Comparison of ENCODE assay signal across 6 worm cellular contexts in genomic region chrIII:9867352-9867751, ce11.
TF ChIP-seq lines count a peak whose summit lies in the region.

No protein-coding gene starts in this region.

TF ChIP-seq in whole organism, L1 larva, 84 proteins besides CTCF, POLR2A, EP300 and RAD21:
- no peak for TF ChIP-seq aha-1 (tag; optimal IDR thresholded peaks at IDR 0.05; lab: Kevin White, UChicago)
- TF ChIP-seq nhr-85 (tag; lab: Kevin White, UChicago), result peak; percentile 48
- TF ChIP-seq lin-14 (GFP tag; optimal IDR thresholded peaks at IDR 0.05; lab: Kevin White, UChicago), result peak; percentile 33
- TF ChIP-seq blmp-1 (tag; optimal IDR thresholded peaks at IDR 0.05; lab: Kevin White, UChicago), result peak; percentile 19
- peak; percentile 16 for TF ChIP-seq ces-1 (GFP tag; optimal IDR thresholded peaks at IDR 0.05; lab: Kevin White, UChicago)
- peak; percentile 80 for TF ChIP-seq fkh-10 (GFP tag; optimal IDR thresholded peaks at IDR 0.05; lab: Kevin White, UChicago)
- TF ChIP-seq tbx-2 (tag; optimal IDR thresholded peaks at IDR 0.05; lab: Kevin White, UChicago), result no peak

TF ChIP-seq in whole organism, L2 larva, 48 proteins besides CTCF, POLR2A, EP300 and RAD21:
- TF ChIP-seq sma-3 (GFP tag; optimal IDR thresholded peaks at IDR 0.05; lab: Kevin White, UChicago), result peak; percentile 13
- no peak for TF ChIP-seq Y55F3AM.14 (GFP tag; optimal IDR thresholded peaks at IDR 0.05; lab: Kevin White, UChicago)

TF ChIP-seq in whole organism, L3 larva, 47 proteins besides CTCF, POLR2A, EP300 and RAD21:
- TF ChIP-seq unc-39 (tag; optimal IDR thresholded peaks at IDR 0.05; lab: Kevin White, UChicago) (no peak), nhr-76 (tag; optimal IDR thresholded peaks at IDR 0.05; lab: Kevin White, UChicago) (no peak), hmg-11 (tag; optimal IDR thresholded peaks at IDR 0.05; lab: Kevin White, UChicago) (no peak), sea-2 (GFP tag; optimal IDR thresholded peaks at IDR 0.05; lab: Kevin White, UChicago) (no peak), zag-1 (tag; optimal IDR thresholded peaks at IDR 0.05; lab: Kevin White, UChicago) (no peak), nhr-237 (tag; optimal IDR thresholded peaks at IDR 0.05; lab: Kevin White, UChicago) (no peak), nhr-23 (tag; optimal IDR thresholded peaks at IDR 0.05; lab: Kevin White, UChicago) (peak; percentile 41), fos-1 (tag; optimal IDR thresholded peaks at IDR 0.05; lab: Kevin White, UChicago) (no peak)

TF ChIP-seq in whole organism, L4 larva, 104 proteins besides CTCF, POLR2A, EP300 and RAD21:
- peak; percentile 51 for TF ChIP-seq ces-1 (GFP tag; optimal IDR thresholded peaks at IDR 0.05; lab: Kevin White, UChicago)
- no peak for TF ChIP-seq daf-19 (GFP tag; conservative IDR thresholded peaks at IDR 0.05; lab: Robert Waterston, UW)
- no peak for TF ChIP-seq set-16 (GFP tag; IDR thresholded peaks at IDR 0.05; lab: Robert Waterston, UW)
- TF ChIP-seq T20F7.1 (GFP tag; optimal IDR thresholded peaks at IDR 0.05; lab: Kevin White, UChicago), result no peak
- peak; percentile 12 for TF ChIP-seq mxl-3 (GFP tag; optimal IDR thresholded peaks at IDR 0.05; lab: Kevin White, UChicago)
- TF ChIP-seq mes-2 (tag; optimal IDR thresholded peaks at IDR 0.05; lab: Kevin White, UChicago; ENCODE audit: poor library complexity, severe bottlenecking), result no peak
- no peak for TF ChIP-seq dpl-1 (GFP tag; optimal IDR thresholded peaks at IDR 0.05; lab: Kevin White, UChicago)
- peak; percentile 22 for TF ChIP-seq fkh-10 (GFP tag; optimal IDR thresholded peaks at IDR 0.05; lab: Kevin White, UChicago)
- no peak for TF ChIP-seq nhr-42 (GFP tag; IDR thresholded peaks at IDR 0.05; lab: Robert Waterston, UW)
- TF ChIP-seq F44E2.7 (GFP tag; IDR thresholded peaks at IDR 0.05; lab: Robert Waterston, UW), result no peak
- TF ChIP-seq dmd-6 (GFP tag; IDR thresholded peaks at IDR 0.05; lab: Robert Waterston, UW), result 0 out of 2 replicates have a peak, but pooled peaks have one; percentile 16
- TF ChIP-seq hlh-30 (tag; optimal IDR thresholded peaks at IDR 0.05; lab: Kevin White, UChicago; ENCODE audit: insufficient read depth), result peak; percentile 10
- TF ChIP-seq ama-1 (optimal IDR thresholded peaks at IDR 0.05; lab: Kevin White, UChicago), result no peak
TF ChIP-seq in whole organism, L4 larva: peak in this region for 5.

TF ChIP-seq in whole organism, late embryonic, 69 proteins besides CTCF, POLR2A, EP300 and RAD21:
- TF ChIP-seq unc-42 (tag; optimal IDR thresholded peaks at IDR 0.05; lab: Kevin White, UChicago), result peak; percentile 94
- no peak for TF ChIP-seq zip-5 (tag; optimal IDR thresholded peaks at IDR 0.05; lab: Kevin White, UChicago)

TF ChIP-seq in whole organism, mixed stage, embryonic, 35 proteins besides CTCF, POLR2A, EP300 and RAD21:
- TF ChIP-seq ceh-83 (GFP tag; optimal IDR thresholded peaks at IDR 0.05; lab: Kevin White, UChicago), result no peak
- TF ChIP-seq ham-2 (GFP tag; optimal IDR thresholded peaks at IDR 0.05; lab: Kevin White, UChicago), result no peak
- TF ChIP-seq ces-1 (GFP tag; optimal IDR thresholded peaks at IDR 0.05; lab: Kevin White, UChicago), result peak; percentile 94
- no peak for TF ChIP-seq elt-3 (tag; optimal IDR thresholded peaks at IDR 0.05; lab: Kevin White, UChicago)
TF ChIP-seq in whole organism, mixed stage, embryonic: peak in this region for 1.

Comparison
In these comparisons a context has a peak if more than half of its experiments do, and no peak if none do; other contexts are left out.
1. Of the 29 proteins assayed by ChIP-seq in both whole organism, L4 larva and whole organism, L1 larva: peak only in whole organism, L4 larva: none; only in whole organism, L1 larva: none; in both: ces-1 and fkh-10; in neither: 27.